Fruit fly (Drosophila melanogaster): Measurements from ENCODE around the gene aly.

The aly gene

dm6 chr3L:3073460-3073859 lies 47.1 kb upstream of the aly start:
- TF ChIP-seq Abd-B (GFP tag; optimal IDR thresholded peaks at IDR 0.05) (no peak), HLH106 (tag; optimal IDR thresholded peaks at IDR 0.05) (peak; percentile 43), foxo (GFP tag; optimal IDR thresholded peaks at IDR 0.05) (peak in 1 of 2 experiments; percentile 50), CrebA (GFP tag; optimal IDR thresholded peaks at IDR 0.05; ENCODE audit: borderline replicate concordance) (no peak), usp (GFP tag; optimal IDR thresholded peaks at IDR 0.05) (no peak), Rel (GFP tag; optimal IDR thresholded peaks at IDR 0.05) (no peak), Rel (tag; optimal IDR thresholded peaks at IDR 0.05) (no peak), Mio (GFP tag; optimal IDR thresholded peaks at IDR 0.05) (no peak), Sp1 (GFP tag; optimal IDR thresholded peaks at IDR 0.05) (peak; percentile 20), Dfd (GFP tag; optimal IDR thresholded peaks at IDR 0.05) (no peak), lola (GFP tag; optimal IDR thresholded peaks at IDR 0.05) (no peak), CG9705 (GFP tag; optimal IDR thresholded peaks at IDR 0.05) (peak; percentile 2), CG32264 (GFP tag; optimal IDR thresholded peaks at IDR 0.05) (no peak), br (GFP tag; optimal IDR thresholded peaks at IDR 0.05) (peak; percentile 21), ey (GFP tag; optimal IDR thresholded peaks at IDR 0.05) (peak; percentile 10), fru (GFP tag; optimal IDR thresholded peaks at IDR 0.05) (peak; percentile 52), h (GFP tag; optimal IDR thresholded peaks at IDR 0.05) (peak; percentile 54), GATAd (GFP tag; optimal IDR thresholded peaks at IDR 0.05) (no peak)

dm6 chr3L:3071675-3072583 lies 45.6 kb upstream of the aly start:
- no peak for TF ChIP-seq GATAd (GFP tag; optimal IDR thresholded peaks at IDR 0.05)
- TF ChIP-seq dl (GFP tag; optimal IDR thresholded peaks at IDR 0.05; ENCODE audit: insufficient read depth in 1 of 2, partially characterized antibody in 2 of 2) = no peak
- TF ChIP-seq foxo (GFP tag; optimal IDR thresholded peaks at IDR 0.05) = peak in 1 of 2 experiments; percentile 31
- TF ChIP-seq fru (GFP tag; optimal IDR thresholded peaks at IDR 0.05) = peak; percentile 39
- peak; percentile 17 for TF ChIP-seq Dfd (GFP tag; optimal IDR thresholded peaks at IDR 0.05)
- peak; percentile 15 for TF ChIP-seq OdsH (GFP tag; optimal IDR thresholded peaks at IDR 0.05)
- TF ChIP-seq Sp1 (GFP tag; optimal IDR thresholded peaks at IDR 0.05) = no peak
- TF ChIP-seq Abd-B (GFP tag; optimal IDR thresholded peaks at IDR 0.05) = no peak
- TF ChIP-seq Vsx2 (GFP tag; optimal IDR thresholded peaks at IDR 0.05; ENCODE audit: partially characterized antibody) = no peak
- TF ChIP-seq dsf (GFP tag; optimal IDR thresholded peaks at IDR 0.05; ENCODE audit: borderline replicate concordance) = no peak
- TF ChIP-seq Myc (optimal IDR thresholded peaks at IDR 0.05) = no peak
- TF ChIP-seq Dif (GFP tag; optimal IDR thresholded peaks at IDR 0.05; ENCODE audit: partially characterized antibody) = peak; percentile 5
- no peak for TF ChIP-seq CG9705 (GFP tag; optimal IDR thresholded peaks at IDR 0.05)
- TF ChIP-seq woc (GFP tag; optimal IDR thresholded peaks at IDR 0.05) = no peak
- TF ChIP-seq psq (GFP tag; optimal IDR thresholded peaks at IDR 0.05) = peak; percentile 47
- no peak for TF ChIP-seq br (GFP tag; optimal IDR thresholded peaks at IDR 0.05)

dm6 chr3L:3070274-3071204 lies 44.2 kb upstream of the aly start, which contains the start of the genes CG32486 and PAN3:
Gene CG32486 (minus strand): TSS chr3L:3070839.
Gene PAN3 (plus strand): TSS chr3L:3071133.
- TF ChIP-seq tai (GFP tag; optimal IDR thresholded peaks at IDR 0.05) (peak; percentile 60), sage (GFP tag; optimal IDR thresholded peaks at IDR 0.05) (peak; percentile 22), lola (GFP tag; optimal IDR thresholded peaks at IDR 0.05) (no peak), psq (GFP tag; optimal IDR thresholded peaks at IDR 0.05) (peak; percentile 97), Rel (GFP tag; optimal IDR thresholded peaks at IDR 0.05) (no peak), Rel (tag; optimal IDR thresholded peaks at IDR 0.05) (peak; percentile 70), Myc (optimal IDR thresholded peaks at IDR 0.05) (peak; percentile 38), Mio (GFP tag; optimal IDR thresholded peaks at IDR 0.05) (no peak), dsf (GFP tag; optimal IDR thresholded peaks at IDR 0.05; ENCODE audit: borderline replicate concordance) (no peak), jim (GFP tag; optimal IDR thresholded peaks at IDR 0.05) (peak; percentile 13), Vsx2 (GFP tag; optimal IDR thresholded peaks at IDR 0.05; ENCODE audit: partially characterized antibody) (peak; percentile 92), CG9705 (GFP tag; optimal IDR thresholded peaks at IDR 0.05) (no peak), foxo (GFP tag; optimal IDR thresholded peaks at IDR 0.05) (peak in 1 of 2 experiments; percentile 63), rgr (GFP tag; optimal IDR thresholded peaks at IDR 0.05) (peak; percentile 65), br (GFP tag; optimal IDR thresholded peaks at IDR 0.05) (peak; percentile 2), Dif (GFP tag; optimal IDR thresholded peaks at IDR 0.05; ENCODE audit: partially characterized antibody) (peak; percentile 87), h (GFP tag; optimal IDR thresholded peaks at IDR 0.05) (peak; percentile 68), CG32264 (GFP tag; optimal IDR thresholded peaks at IDR 0.05) (no peak), OdsH (GFP tag; optimal IDR thresholded peaks at IDR 0.05) (peak; percentile 58), Hr83 (GFP tag; optimal IDR thresholded peaks at IDR 0.05; ENCODE audit: poor library complexity, severe bottlenecking) (peak; percentile 79), Jra (GFP tag; optimal IDR thresholded peaks at IDR 0.05) (peak; percentile 83), woc (GFP tag; optimal IDR thresholded peaks at IDR 0.05) (peak; percentile 4), N (GFP tag; optimal IDR thresholded peaks at IDR 0.05) (peak; percentile 40), Hnf4 (GFP tag; optimal IDR thresholded peaks at IDR 0.05) (peak; percentile 72), CrebA (GFP tag; optimal IDR thresholded peaks at IDR 0.05; ENCODE audit: borderline replicate concordance) (no peak), brk (GFP tag; optimal IDR thresholded peaks at IDR 0.05) (peak; percentile 54), Sp1 (GFP tag; optimal IDR thresholded peaks at IDR 0.05) (peak; percentile 69), HLH106 (tag; optimal IDR thresholded peaks at IDR 0.05) (peak; percentile 28), Hr78 (GFP tag; optimal IDR thresholded peaks at IDR 0.05) (no peak), ey (GFP tag; optimal IDR thresholded peaks at IDR 0.05) (peak; percentile 36), dmrt93B (GFP tag; optimal IDR thresholded peaks at IDR 0.05) (no peak), sv (GFP tag; optimal IDR thresholded peaks at IDR 0.05) (peak; percentile 19)
